Fruit fly (Drosophila melanogaster): ENCODE data around the gene I-2.

dm6 chr3L:9872035-9872434, 35.4 kb upstream of the I-2 start:
- TF ChIP-seq CG15710 (tag; optimal IDR thresholded peaks at IDR 0.05) (peak; percentile 3), Snoo (tag; optimal IDR thresholded peaks at IDR 0.05) (peak; percentile 2), rn (GFP tag; IDR thresholded peaks at IDR 0.05) (no peak), CG10348 (GFP tag; IDR thresholded peaks at IDR 0.05) (no peak), EcR (GFP tag; optimal IDR thresholded peaks at IDR 0.05) (no peak), CG12605 (GFP tag; IDR thresholded peaks at IDR 0.05) (no peak; the same call in 1 of the 2 replicates), Ets98B (GFP tag; IDR thresholded peaks at IDR 0.05) (peak; percentile 13; the same call in 1 of the 2 replicates), CG32121 (GFP tag; IDR thresholded peaks at IDR 0.05) (0 out of 2 replicates have a peak, but pooled peaks have one; percentile 18), CG34367 (tag; optimal IDR thresholded peaks at IDR 0.05) (no peak), CG14655 (GFP tag; optimal IDR thresholded peaks at IDR 0.05) (no peak), Pif1B (GFP tag; optimal IDR thresholded peaks at IDR 0.05) (peak; percentile 39), CG17806 (tag; optimal IDR thresholded peaks at IDR 0.05) (no peak), D1 (tag; optimal IDR thresholded peaks at IDR 0.05) (no peak), gl (tag; optimal IDR thresholded peaks at IDR 0.05) (no peak)
